Worm (Caenorhabditis elegans) whole organism, L2 larva: ENCODE measurements around the gene C01B10.6.

Source experiments
- fos-1 ChIP-seq: fragments of 150-350 bp; optimal IDR thresholded peaks from 2 replicates; lab custom pipeline; 2014; ENCODE audit warnings: missing biosample characterization, missing genetic modification characterization
- nhr-23 ChIP-seq: fragments of 150-350 bp; optimal IDR thresholded peaks from 2 replicates; lab custom pipeline; 2014; ENCODE audit warnings: missing biosample characterization, missing genetic modification reagents, missing genetic modification characterization
- nhr-6 ChIP-seq: fragments of 150-350 bp; optimal IDR thresholded peaks from 2 replicates; lab custom pipeline; 2014; ENCODE audit warnings: missing biosample characterization, missing genetic modification characterization
- skn-1 ChIP-seq: sonication (generic microtip); optimal IDR thresholded peaks from 2 replicates; lab custom pipeline; 2017; ENCODE audit warnings: missing biosample characterization, missing genetic modification characterization
- snpc-4 ChIP-seq: fragments of 150-350 bp; optimal IDR thresholded peaks from 2 replicates; lab custom pipeline; 2014; ENCODE audit warnings: missing biosample characterization, missing genetic modification characterization
- ztf-11 ChIP-seq: sonication (generic microtip); optimal IDR thresholded peaks from 2 replicates; lab custom pipeline; 2017; ENCODE audit warnings: missing biosample characterization, missing genetic modification characterization
- ztf-4 ChIP-seq: fragments of 150-350 bp; optimal IDR thresholded peaks from 2 replicates; lab custom pipeline; 2014; ENCODE audit warnings: missing biosample characterization, missing genetic modification characterization

- TF ChIP-seq snpc-4 (tag; lab: Kevin White, UChicago) (no peak), nhr-6 (tag; lab: Kevin White, UChicago) (no peak), nhr-23 (tag; lab: Kevin White, UChicago) (no peak), skn-1 (tag; lab: Kevin White, UChicago) (no peak), fos-1 (tag; lab: Kevin White, UChicago) (no peak), ztf-4 (tag; lab: Kevin White, UChicago) (no peak), ztf-11 (tag; lab: Kevin White, UChicago) (no peak)
Observed at ce11 chrIV:6595912-6596311, 44.1 kb upstream of the C01B10.6 start, which contains the start of gene F38A5.22.
